Worm (Caenorhabditis elegans): ENCODE results near the gene gad-3.

- TF ChIP-seq hmbx-1 (tag; optimal IDR thresholded peaks at IDR 0.05) (no peak), tbx-11 (GFP tag; IDR thresholded peaks at IDR 0.05) (no peak), ama-1 (optimal IDR thresholded peaks at IDR 0.05) (no peak), hnd-1 (tag; optimal IDR thresholded peaks at IDR 0.05) (no peak), hmg-4 (GFP tag; optimal IDR thresholded peaks at IDR 0.05) (no peak), B0310.2 (tag; optimal IDR thresholded peaks at IDR 0.05) (no peak), ceh-13 (GFP tag; optimal IDR thresholded peaks at IDR 0.05) (no peak), ets-7 (tag; optimal IDR thresholded peaks at IDR 0.05) (no peak), ceh-36 (tag; optimal IDR thresholded peaks at IDR 0.05) (no peak), aly-1 (tag; optimal IDR thresholded peaks at IDR 0.05) (no peak), scrt-1 (GFP tag; IDR thresholded peaks at IDR 0.05) (no peak), pes-1 (GFP tag; IDR thresholded peaks at IDR 0.05) (no peak)
Measured at ce11 chrV:9141297-9141696, 31.5 kb downstream of the gad-3 start, which contains the start of gene pitr-3.
